Fruit fly (Drosophila melanogaster): Measurements from ENCODE around the gene CG14573.

CG14573 gene

DNA sequence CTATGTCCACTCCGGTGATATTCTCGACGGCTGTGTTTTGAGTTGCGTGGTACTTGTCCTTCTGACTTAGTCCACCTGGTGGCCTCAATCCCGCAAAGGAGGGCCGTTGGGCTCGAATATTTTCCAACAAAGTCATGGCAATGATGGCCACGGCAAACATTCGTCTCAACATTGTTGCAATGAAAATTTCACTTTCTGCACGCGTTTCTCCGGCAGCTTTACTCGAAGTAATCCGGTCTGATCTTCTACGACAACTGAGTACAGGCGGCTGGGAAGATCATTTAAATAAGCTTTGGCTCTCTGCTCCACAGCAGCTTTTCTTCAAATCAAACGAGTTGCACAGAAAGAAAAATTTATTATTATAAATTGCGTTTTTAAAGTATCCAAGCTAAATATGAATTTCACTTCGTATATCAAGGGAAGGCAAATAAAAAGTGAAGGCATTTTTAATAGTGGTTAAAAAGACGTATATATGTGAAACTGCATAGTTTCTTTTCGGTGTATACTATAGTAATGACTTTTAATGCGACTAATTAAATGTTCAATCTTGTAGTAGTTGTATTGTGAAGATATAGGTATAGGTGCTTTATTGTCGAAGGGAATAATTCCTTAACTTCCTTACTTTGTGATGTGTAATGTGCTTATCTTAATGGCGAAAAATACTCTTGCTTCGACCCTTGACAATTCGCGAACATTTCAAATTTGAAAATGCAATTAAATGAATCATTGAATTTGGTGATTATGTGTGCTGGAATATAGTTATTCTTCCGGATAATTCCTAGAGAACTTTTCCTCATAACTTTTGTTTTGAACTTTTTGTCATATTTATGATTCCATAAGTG is 4.5 kb downstream of the CG14573 start, which contains the start of gene CG14567 (continued):
- TF ChIP-seq unc-4 (GFP tag; IDR thresholded peaks at IDR 0.05; ENCODE audit: partially characterized antibody) (no peak), CG10274 (GFP tag; optimal IDR thresholded peaks at IDR 0.05) (no peak), CG6272 (GFP tag; IDR thresholded peaks at IDR 0.05) (no peak), phol (tag; optimal IDR thresholded peaks at IDR 0.05) (peak; percentile 41), CG1792 (GFP tag; optimal IDR thresholded peaks at IDR 0.05) (no peak), schlank (tag; optimal IDR thresholded peaks at IDR 0.05) (no peak), H15 (GFP tag; IDR thresholded peaks at IDR 0.05) (no peak), CG33213 (GFP tag; optimal IDR thresholded peaks at IDR 0.05) (no peak), CG2678 (tag; optimal IDR thresholded peaks at IDR 0.05) (peak; percentile 30), NC2β (GFP tag; optimal IDR thresholded peaks at IDR 0.05) (no peak), Hey (tag; optimal IDR thresholded peaks at IDR 0.05) (no peak), so (GFP tag; IDR thresholded peaks at IDR 0.05) (no peak), CG10565 (GFP tag; optimal IDR thresholded peaks at IDR 0.05) (no peak), yki (optimal IDR thresholded peaks at IDR 0.05) (no peak), PHDP (tag; optimal IDR thresholded peaks at IDR 0.05) (peak; percentile 36), Optix (GFP tag; IDR thresholded peaks at IDR 0.05) (no peak), Gsc (GFP tag; IDR thresholded peaks at IDR 0.05) (no peak), CG2120 (GFP tag; optimal IDR thresholded peaks at IDR 0.05) (no peak), CG4820 (GFP tag; optimal IDR thresholded peaks at IDR 0.05) (peak; percentile 1), HmgD (GFP tag; optimal IDR thresholded peaks at IDR 0.05) (no peak), Atf3 (GFP tag; optimal IDR thresholded peaks at IDR 0.05) (no peak), CG14050 (GFP tag; IDR thresholded peaks at IDR 0.05) (no peak), Dref (GFP tag; IDR thresholded peaks at IDR 0.05) (no peak), Neu2 (GFP tag; optimal IDR thresholded peaks at IDR 0.05; ENCODE audit: borderline replicate concordance) (no peak), Vsx1 (GFP tag; optimal IDR thresholded peaks at IDR 0.05) (no peak), Doc2 (GFP tag; IDR thresholded peaks at IDR 0.05) (no peak), tap (tag; optimal IDR thresholded peaks at IDR 0.05) (peak; percentile 8), lab (GFP tag; optimal IDR thresholded peaks at IDR 0.05) (no peak), HLH4C (GFP tag; IDR thresholded peaks at IDR 0.05; ENCODE audit: partially characterized antibody) (no peak), Drgx (GFP tag; IDR thresholded peaks at IDR 0.05) (peak; percentile 83), CG17328 (GFP tag; IDR thresholded peaks at IDR 0.05) (peak; percentile 39; the same call in 1 of the 2 replicates), CG8388 (GFP tag; optimal IDR thresholded peaks at IDR 0.05) (peak; percentile 31), Hmr (GFP tag; optimal IDR thresholded peaks at IDR 0.05) (no peak), Xbp1 (GFP tag; optimal IDR thresholded peaks at IDR 0.05) (peak; percentile 45), CG4617 (GFP tag; optimal IDR thresholded peaks at IDR 0.05; ENCODE audit: borderline replicate concordance) (no peak), toy (GFP tag; IDR thresholded peaks at IDR 0.05) (no peak), CG31365 (tag; optimal IDR thresholded peaks at IDR 0.05) (no peak), crol (GFP tag; IDR thresholded peaks at IDR 0.05) (no peak), trh (GFP tag; optimal IDR thresholded peaks at IDR 0.05) (no peak), Gug (GFP tag; IDR thresholded peaks at IDR 0.05) (no peak), Camta (GFP tag; optimal IDR thresholded peaks at IDR 0.05) (peak; percentile 25), CG9797 (GFP tag; optimal IDR thresholded peaks at IDR 0.05) (no peak), p53 (GFP tag; optimal IDR thresholded peaks at IDR 0.05) (no peak), scrt (GFP tag; optimal IDR thresholded peaks at IDR 0.05) (no peak), mld (GFP tag; IDR thresholded peaks at IDR 0.05; ENCODE audit: partially characterized antibody) (no peak), stwl (tag; optimal IDR thresholded peaks at IDR 0.05) (no peak), CG42726 (GFP tag; IDR thresholded peaks at IDR 0.05; ENCODE audit: partially characterized antibody) (no peak), CG10321 (GFP tag; IDR thresholded peaks at IDR 0.05) (no peak), ase (GFP tag; IDR thresholded peaks at IDR 0.05) (peak; percentile 12; the same call in 1 of the 3 replicates), emc (GFP tag; optimal IDR thresholded peaks at IDR 0.05) (no peak)
